Fruit fly (Drosophila melanogaster) S2 (cell line): ENCODE measurements around the gene Or71a.

Experiments used
- CG8478 ChIP-seq: fragments of >200 bp; optimal IDR thresholded peaks from 2 replicates; lab custom pipeline; 2018
- CTCF ChIP-seq, 2 experiments: fragments of >200 bp; optimal IDR thresholded peaks; 2 replicates each; lab custom pipeline; 2018

Or71a gene

dm6 chr3L:15088285-15088684 is 10.0 kb upstream of the Or71a start:
- TF ChIP-seq CG8478 (no peak), CTCF (optimal IDR thresholded peaks at IDR 0.05; lab: Kevin White, UChicago) (no peak)

dm6 chr3L:15084288-15084687 is 6.0 kb upstream of the Or71a start:
- no peak for TF ChIP-seq CTCF (optimal IDR thresholded peaks at IDR 0.05; lab: Kevin White, UChicago)
- no peak for TF ChIP-seq CG8478

dm6 chr3L:15079278-15079677 is 1.0 kb upstream of the Or71a start:
- peak; percentile 7 to 11 for TF ChIP-seq CTCF (optimal IDR thresholded peaks at IDR 0.05; lab: Kevin White, UChicago)
- TF ChIP-seq CG8478 = no peak

- no peak for TF ChIP-seq CTCF (optimal IDR thresholded peaks at IDR 0.05; lab: Kevin White, UChicago)
- no peak for TF ChIP-seq CG8478
These were observed 1.9 kb downstream of the Or71a start for dm6 chr3L:15076380-15076779.

dm6 chr3L:15073680-15074079 is 4.6 kb downstream of the Or71a start:
- TF ChIP-seq CTCF (optimal IDR thresholded peaks at IDR 0.05; lab: Kevin White, UChicago) (no peak), CG8478 (no peak)

dm6 chr3L:15072149-15072548 is 6.1 kb downstream of the Or71a start:
- no peak for TF ChIP-seq CG8478
- TF ChIP-seq CTCF (optimal IDR thresholded peaks at IDR 0.05; lab: Kevin White, UChicago) = peak; percentile 53 to 68

- TF ChIP-seq CG8478 (no peak), CTCF (optimal IDR thresholded peaks at IDR 0.05; lab: Kevin White, UChicago) (no peak)
These were observed 13.4 kb downstream of the Or71a start, which contains the start of gene Sytbeta for dm6 chr3L:15064877-15065276. Gene Sytbeta (minus strand): TSS chr3L:15064977.

dm6 chr3L:15061605-15062004 is 16.6 kb downstream of the Or71a start, which contains the start of gene CG13460:
Gene CG13460 (minus strand): TSS chr3L:15061705.
- TF ChIP-seq CTCF (optimal IDR thresholded peaks at IDR 0.05; lab: Kevin White, UChicago) (no peak), CG8478 (no peak)

dm6 chr3L:15054477-15054876 is 23.8 kb downstream of the Or71a start, which contains the start of gene EAChm:
Gene EAChm (plus strand): TSS chr3L:15054777.
- no peak for TF ChIP-seq CG8478

dm6 chr3L:15054035-15054434 is 24.2 kb downstream of the Or71a start, which contains the start of gene CG18649:
Gene CG18649 (minus strand): TSS chr3L:15054135.
- TF ChIP-seq CG8478 (no peak), CTCF (optimal IDR thresholded peaks at IDR 0.05; lab: Kevin White, UChicago) (no peak)

- TF ChIP-seq CG8478 = no peak
- TF ChIP-seq CTCF (optimal IDR thresholded peaks at IDR 0.05; lab: Kevin White, UChicago) = no peak
These were observed 25.0 kb downstream of the Or71a start, which contains the start of gene CG43680 for dm6 chr3L:15053251-15053650. Gene CG43680 (minus strand): TSS chr3L:15053351.

dm6 chr3L:15052390-15052789 is 25.9 kb downstream of the Or71a start, which contains the start of gene CG13461:
Gene CG13461 (minus strand): TSS chr3L:15052490.
- TF ChIP-seq CTCF (optimal IDR thresholded peaks at IDR 0.05; lab: Kevin White, UChicago) (no peak), CG8478 (no peak)

- TF ChIP-seq CTCF (optimal IDR thresholded peaks at IDR 0.05; lab: Kevin White, UChicago) = no peak
- no peak for TF ChIP-seq CG8478
These were observed 26.9 kb downstream of the Or71a start, which contains the start of gene CG43679 for dm6 chr3L:15051325-15051724. Gene CG43679 (minus strand): TSS chr3L:15051425.

dm6 chr3L:15050706-15051105 is 27.5 kb downstream of the Or71a start, which contains the start of gene CG12310:
Gene CG12310 (minus strand): TSS chr3L:15050806.
- no peak for TF ChIP-seq CG8478
- no peak for TF ChIP-seq CTCF (optimal IDR thresholded peaks at IDR 0.05; lab: Kevin White, UChicago)

dm6 chr3L:15050109-15050508 is 28.1 kb downstream of the Or71a start, which contains the start of gene CG18581:
Gene CG18581 (minus strand): TSS chr3L:15050209.
- no peak for TF ChIP-seq CTCF (optimal IDR thresholded peaks at IDR 0.05; lab: Kevin White, UChicago)
- TF ChIP-seq CG8478 = no peak

dm6 chr3L:15049395-15049794 is 28.9 kb downstream of the Or71a start, which contains the start of gene CG43678:
Gene CG43678 (minus strand): TSS chr3L:15049495.
- TF ChIP-seq CTCF (optimal IDR thresholded peaks at IDR 0.05; lab: Kevin White, UChicago) = no peak
- no peak for TF ChIP-seq CG8478

- TF ChIP-seq CG8478 (no peak), CTCF (optimal IDR thresholded peaks at IDR 0.05; lab: Kevin White, UChicago) (peak; percentile 84 to 90)
These were observed 30.2 kb downstream of the Or71a start for dm6 chr3L:15048091-15048490.
